Worm (Caenorhabditis elegans) whole organism, late embryonic: ENCODE measurements around the gene F16B12.6.

Experiments
- C38D4.7 ChIP-seq: fragments of 200-800 bp; sonication (Bioruptor generic); optimal IDR thresholded peaks from 2 replicates; lab custom pipeline; 2018; ENCODE audit warnings: mild to moderate bottlenecking, missing genetic modification characterization, moderate library complexity, missing compliant biosample characterization
- F13H6.1 ChIP-seq: sonication (generic microtip); optimal IDR thresholded peaks from 2 replicates; lab custom pipeline; 2016; ENCODE audit warnings: missing genetic modification characterization, missing compliant biosample characterization
- K02D7.2 ChIP-seq: sonication (generic microtip); optimal IDR thresholded peaks from 2 replicates; lab custom pipeline; 2017; ENCODE audit warnings: mild to moderate bottlenecking, missing genetic modification characterization, missing compliant biosample characterization
- K09A11.1 ChIP-seq: sonication (generic microtip); optimal IDR thresholded peaks from 2 replicates; lab custom pipeline; 2017; ENCODE audit warnings: antibody characterized with exemption, mild to moderate bottlenecking, missing genetic modification characterization, missing compliant biosample characterization; ENCODE audit not compliant: insufficient read depth
- T23F11.4 ChIP-seq: fragments of 200-800 bp; sonication (Bioruptor generic); optimal IDR thresholded peaks from 2 replicates; lab custom pipeline; 2018; ENCODE audit warnings: mild to moderate bottlenecking, missing genetic modification characterization, missing compliant biosample characterization
- Y22D7AL.16 ChIP-seq: sonication (generic microtip); optimal IDR thresholded peaks from 2 replicates; lab custom pipeline; 2016; ENCODE audit warnings: missing genetic modification characterization, missing compliant biosample characterization
- ahr-1 ChIP-seq: sonication (generic microtip); optimal IDR thresholded peaks from 2 replicates; lab custom pipeline; 2016; ENCODE audit warnings: missing genetic modification characterization, missing compliant biosample characterization
- ama-1 ChIP-seq: fragments of 150-350 bp; optimal IDR thresholded peaks from 2 replicates; lab custom pipeline; 2014
- ceh-14 ChIP-seq: sonication (generic microtip); optimal IDR thresholded peaks from 2 replicates; lab custom pipeline; 2016; ENCODE audit warnings: missing genotype, missing genetic modification characterization, missing compliant biosample characterization
- ceh-18 ChIP-seq: sonication (generic microtip); optimal IDR thresholded peaks from 2 replicates; lab custom pipeline; 2016; ENCODE audit warnings: missing genetic modification characterization, missing compliant biosample characterization
- ceh-2 ChIP-seq: sonication (generic microtip); optimal IDR thresholded peaks from 2 replicates; lab custom pipeline; 2016; ENCODE audit warnings: missing genotype, missing genetic modification characterization, missing compliant biosample characterization
- ceh-24 ChIP-seq: sonication (generic microtip); optimal IDR thresholded peaks from 2 replicates; lab custom pipeline; 2016; ENCODE audit warnings: mild to moderate bottlenecking, missing genetic modification characterization, missing compliant biosample characterization
- ceh-30 ChIP-seq: fragments of 150-350 bp; optimal IDR thresholded peaks from 2 replicates; lab custom pipeline; 2014; ENCODE audit warnings: missing biosample characterization, missing genetic modification characterization
- ceh-45 ChIP-seq: fragments of 200-800 bp; sonication (Bioruptor generic); IDR thresholded peaks from 2 replicates; pipeline ENCODE4 v1.3.6; 2022; ENCODE audit warnings: missing genetic modification reagents, missing genetic modification characterization, missing compliant biosample characterization
- ceh-6 ChIP-seq: fragments of 200-800 bp; sonication (Bioruptor generic); optimal IDR thresholded peaks from 2 replicates; lab custom pipeline; 2018; ENCODE audit warnings: mild to moderate bottlenecking, missing genetic modification characterization, missing compliant biosample characterization
- ceh-9 ChIP-seq: sonication (generic microtip); optimal IDR thresholded peaks from 2 replicates; lab custom pipeline; 2016; ENCODE audit warnings: mild to moderate bottlenecking, missing genetic modification characterization, inconsistent platforms, missing compliant biosample characterization
- dmd-4 ChIP-seq: sonication (generic microtip); optimal IDR thresholded peaks from 2 replicates; lab custom pipeline; 2016; ENCODE audit warnings: borderline replicate concordance, missing genetic modification characterization, missing compliant biosample characterization
- elt-4 ChIP-seq: sonication (generic microtip); optimal IDR thresholded peaks from 2 replicates; lab custom pipeline; 2016; ENCODE audit warnings: missing genetic modification characterization, missing compliant biosample characterization
- fkh-6 ChIP-seq: sonication (generic microtip); optimal IDR thresholded peaks from 2 replicates; lab custom pipeline; 2016; ENCODE audit warnings: missing genetic modification characterization, missing compliant biosample characterization
- gmeb-2 ChIP-seq: sonication (generic microtip); optimal IDR thresholded peaks from 2 replicates; lab custom pipeline; 2016; ENCODE audit warnings: missing genetic modification characterization, inconsistent platforms, missing compliant biosample characterization
- hlh-15 ChIP-seq: sonication (generic microtip); optimal IDR thresholded peaks from 2 replicates; lab custom pipeline; 2016; ENCODE audit warnings: missing genetic modification characterization, missing compliant biosample characterization
- hlh-30 ChIP-seq: sonication (generic microtip); optimal IDR thresholded peaks from 2 replicates; lab custom pipeline; 2017; ENCODE audit warnings: antibody characterized with exemption, missing genetic modification characterization, missing compliant biosample characterization; ENCODE audit not compliant: insufficient read depth
- hlh-6 ChIP-seq: sonication (generic microtip); optimal IDR thresholded peaks from 2 replicates; lab custom pipeline; 2016; ENCODE audit warnings: missing genotype, missing genetic modification characterization, missing compliant biosample characterization
- hlh-8 ChIP-seq: sonication (generic microtip); optimal IDR thresholded peaks from 2 replicates; lab custom pipeline; 2016; ENCODE audit warnings: missing genotype, missing genetic modification characterization, missing compliant biosample characterization
- lim-6 ChIP-seq: sonication (generic microtip); optimal IDR thresholded peaks from 2 replicates; lab custom pipeline; 2016; ENCODE audit warnings: missing genetic modification characterization, missing compliant biosample characterization
- lin-11 ChIP-seq: fragments of 200-800 bp; sonication (Bioruptor generic); optimal IDR thresholded peaks from 2 replicates; lab custom pipeline; 2018; ENCODE audit warnings: mild to moderate bottlenecking, missing genetic modification characterization, missing compliant biosample characterization
- madf-2 ChIP-seq: sonication (generic microtip); optimal IDR thresholded peaks from 2 replicates; lab custom pipeline; 2017; ENCODE audit warnings: missing genetic modification characterization, missing compliant biosample characterization
- mec-3 ChIP-seq: sonication (generic microtip); optimal IDR thresholded peaks from 2 replicates; lab custom pipeline; 2016; ENCODE audit warnings: borderline replicate concordance, missing genetic modification characterization, missing compliant biosample characterization
- nfya-1 ChIP-seq: sonication (generic microtip); optimal IDR thresholded peaks from 2 replicates; lab custom pipeline; 2017; ENCODE audit warnings: missing genetic modification characterization, mild to moderate bottlenecking, missing compliant biosample characterization, antibody characterized with exemption, moderate library complexity
- nhr-232 ChIP-seq: sonication (generic microtip); optimal IDR thresholded peaks from 2 replicates; lab custom pipeline; 2016; ENCODE audit warnings: missing genetic modification characterization, missing compliant biosample characterization
- odd-2 ChIP-seq: sonication (generic microtip); optimal IDR thresholded peaks from 2 replicates; lab custom pipeline; 2017; ENCODE audit warnings: antibody characterized with exemption, mild to moderate bottlenecking, missing genetic modification characterization, missing compliant biosample characterization
- pat-9 ChIP-seq: fragments of 200-800 bp; sonication (Bioruptor generic); optimal IDR thresholded peaks from 2 replicates; lab custom pipeline; 2018; ENCODE audit warnings: mild to moderate bottlenecking, missing genetic modification characterization, moderate library complexity, missing compliant biosample characterization
- pqm-1 ChIP-seq: sonication (generic microtip); optimal IDR thresholded peaks from 2 replicates; lab custom pipeline; 2016; ENCODE audit warnings: missing genetic modification characterization, missing compliant biosample characterization
- ref-2 ChIP-seq: sonication (generic microtip); optimal IDR thresholded peaks from 2 replicates; lab custom pipeline; 2016; ENCODE audit warnings: missing genetic modification characterization, missing compliant biosample characterization
- rnt-1 ChIP-seq: sonication (generic microtip); optimal IDR thresholded peaks from 2 replicates; lab custom pipeline; 2016; ENCODE audit warnings: missing genetic modification characterization, missing compliant biosample characterization
- syd-9 ChIP-seq: sonication (generic microtip); optimal IDR thresholded peaks from 2 replicates; lab custom pipeline; 2016; ENCODE audit warnings: mild to moderate bottlenecking, missing genetic modification characterization, moderate library complexity, missing compliant biosample characterization
- tbx-7 ChIP-seq: sonication (generic microtip); optimal IDR thresholded peaks from 2 replicates; lab custom pipeline; 2016; ENCODE audit warnings: missing genotype, missing genetic modification characterization, missing compliant biosample characterization
- unc-42 ChIP-seq: sonication (generic microtip); optimal IDR thresholded peaks from 2 replicates; lab custom pipeline; 2016; ENCODE audit warnings: missing genotype, missing genetic modification characterization, missing compliant biosample characterization
- unc-55 ChIP-seq: sonication (generic microtip); optimal IDR thresholded peaks from 2 replicates; lab custom pipeline; 2017; ENCODE audit warnings: missing biosample characterization, missing genetic modification reagents, missing genetic modification characterization
- unc-86 ChIP-seq: sonication (generic microtip); optimal IDR thresholded peaks from 2 replicates; lab custom pipeline; 2016; ENCODE audit warnings: missing genetic modification characterization, missing compliant biosample characterization
- zip-5 ChIP-seq: sonication (generic microtip); optimal IDR thresholded peaks from 2 replicates; lab custom pipeline; 2016; ENCODE audit warnings: missing genetic modification characterization, missing compliant biosample characterization

Gene F16B12.6

ce11 chrX:14101986-14102385 is at the start of gene F16B12.6 (continued):
- TF ChIP-seq C38D4.7 (GFP tag; lab: Kevin White, UChicago) (no peak), pat-9 (tag; lab: Kevin White, UChicago) (no peak), ceh-24 (tag; lab: Kevin White, UChicago) (no peak), lim-6 (tag; lab: Kevin White, UChicago) (no peak), ahr-1 (tag; lab: Kevin White, UChicago) (no peak), hlh-8 (tag; lab: Kevin White, UChicago) (no peak), unc-42 (tag; lab: Kevin White, UChicago) (peak; percentile 73), ceh-2 (no peak), gmeb-2 (tag; lab: Kevin White, UChicago) (no peak), zip-5 (tag; lab: Kevin White, UChicago) (no peak), Y22D7AL.16 (tag; lab: Kevin White, UChicago) (no peak), ceh-9 (no peak), ceh-30 (tag; lab: Kevin White, UChicago) (no peak), K09A11.1 (tag; lab: Kevin White, UChicago) (no peak), tbx-7 (tag; lab: Kevin White, UChicago) (no peak)

- TF ChIP-seq pqm-1 (tag; lab: Kevin White, UChicago) (no peak), ceh-6 (GFP tag; lab: Kevin White, UChicago) (no peak), odd-2 (no peak), ref-2 (tag; lab: Kevin White, UChicago) (no peak), hlh-15 (no peak), elt-4 (tag; lab: Kevin White, UChicago) (no peak), dmd-4 (tag; lab: Kevin White, UChicago) (no peak), madf-2 (tag; lab: Kevin White, UChicago) (no peak), Y22D7AL.16 (tag; lab: Kevin White, UChicago) (no peak)
- TF ChIP-seq, all 69 proteins: peak for 0
These were observed 48.4 kb upstream of the F16B12.6 start for ce11 chrX:14053754-14054153.

ce11 chrX:14054799-14055198 is 47.3 kb upstream of the F16B12.6 start:
- TF ChIP-seq unc-86 (tag; lab: Kevin White, UChicago): no peak
- peak; percentile 32 for TF ChIP-seq ceh-18 (tag; lab: Kevin White, UChicago)
- TF ChIP-seq nfya-1 (tag; lab: Kevin White, UChicago): peak; percentile 23
- TF ChIP-seq unc-55 (GFP tag; lab: Kevin White, UChicago): peak; percentile 17
- TF ChIP-seq rnt-1 (tag; lab: Kevin White, UChicago): peak; percentile 18
- TF ChIP-seq pat-9 (tag; lab: Kevin White, UChicago): no peak

ce11 chrX:14055715-14056114 is 46.4 kb upstream of the F16B12.6 start:
- TF ChIP-seq hlh-30: no peak
- no peak for TF ChIP-seq mec-3 (tag; lab: Kevin White, UChicago)
- TF ChIP-seq lin-11: no peak
- no peak for TF ChIP-seq K02D7.2 (tag; lab: Kevin White, UChicago)
- no peak for TF ChIP-seq ceh-45 (GFP tag; lab: Robert Waterston, UW)
- TF ChIP-seq tbx-7 (tag; lab: Kevin White, UChicago): no peak
- TF ChIP-seq ama-1 (lab: Kevin White, UChicago): no peak
- no peak for TF ChIP-seq nhr-232 (tag; lab: Kevin White, UChicago)
- TF ChIP-seq odd-2: no peak
- TF ChIP-seq Y22D7AL.16 (tag; lab: Kevin White, UChicago): no peak
- TF ChIP-seq hlh-6: no peak
- no peak for TF ChIP-seq fkh-6 (tag; lab: Kevin White, UChicago)
- TF ChIP-seq F13H6.1 (tag; lab: Kevin White, UChicago): no peak
- TF ChIP-seq ceh-14 (tag; lab: Kevin White, UChicago): no peak
- TF ChIP-seq unc-55 (GFP tag; lab: Kevin White, UChicago): no peak
- TF ChIP-seq syd-9: no peak
- no peak for TF ChIP-seq T23F11.4
- TF ChIP-seq, all 69 proteins: peak for 0
